Worm (Caenorhabditis elegans): ENCODE measurements around the gene btb-6.

btb-6 gene

DNA sequence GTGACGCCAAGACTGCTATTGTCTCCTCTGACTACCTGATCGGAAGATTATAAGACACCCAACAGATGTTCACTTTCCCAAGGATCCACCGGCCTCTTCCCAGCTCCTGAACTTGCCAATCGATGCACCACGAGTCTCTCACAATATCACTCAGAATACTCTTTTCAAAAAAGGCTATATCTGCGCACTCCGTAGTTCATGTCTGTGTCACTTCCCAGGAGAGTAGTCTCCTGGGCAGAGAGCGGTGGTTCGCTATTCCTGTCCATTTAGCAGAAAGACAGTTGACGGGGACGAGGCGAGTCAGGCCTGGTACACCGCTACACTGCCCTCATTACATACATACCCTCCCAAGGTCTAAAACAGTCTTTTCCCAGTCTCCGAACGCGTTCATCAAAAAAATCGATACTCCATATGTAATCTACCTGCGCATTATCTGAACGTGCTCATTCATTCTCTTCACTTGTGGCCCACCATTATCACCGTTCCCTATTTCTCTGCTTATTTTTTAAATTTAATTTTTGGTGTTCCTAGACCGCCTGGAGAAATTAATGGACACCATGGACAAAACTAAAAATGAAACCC, at the start of gene btb-6:
Gene btb-6, plus strand, starts transcription at position 532 of the 582 bp plus-strand sequence.
- no peak for TF ChIP-seq unc-62 (GFP tag; optimal IDR thresholded peaks at IDR 0.05)

DNA sequence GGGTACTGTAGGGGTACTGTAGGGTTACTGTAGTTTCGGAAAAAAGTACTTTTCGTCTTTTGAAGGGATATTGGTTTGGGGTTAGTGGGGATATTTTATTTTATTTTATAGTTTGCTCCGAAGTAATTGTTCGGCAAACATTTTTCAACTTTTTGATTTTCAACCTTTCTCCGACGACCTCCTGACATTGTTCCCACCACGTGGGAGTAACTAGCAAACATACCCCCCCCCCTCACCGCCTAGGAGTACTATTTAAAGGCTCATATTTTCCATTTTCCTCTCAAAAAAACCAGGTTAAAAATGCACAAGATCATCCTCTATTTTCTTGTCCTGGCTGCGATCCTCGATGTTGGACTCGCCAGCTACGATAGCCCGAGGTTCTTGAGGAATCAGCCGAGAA, 49.1 kb upstream of the btb-6 start, which contains the start of gene srlf-29:
Gene srlf-29, plus strand, starts transcription at position 301 of the 400 bp plus-strand sequence.
- TF ChIP-seq unc-62 (GFP tag; optimal IDR thresholded peaks at IDR 0.05) = no peak

DNA sequence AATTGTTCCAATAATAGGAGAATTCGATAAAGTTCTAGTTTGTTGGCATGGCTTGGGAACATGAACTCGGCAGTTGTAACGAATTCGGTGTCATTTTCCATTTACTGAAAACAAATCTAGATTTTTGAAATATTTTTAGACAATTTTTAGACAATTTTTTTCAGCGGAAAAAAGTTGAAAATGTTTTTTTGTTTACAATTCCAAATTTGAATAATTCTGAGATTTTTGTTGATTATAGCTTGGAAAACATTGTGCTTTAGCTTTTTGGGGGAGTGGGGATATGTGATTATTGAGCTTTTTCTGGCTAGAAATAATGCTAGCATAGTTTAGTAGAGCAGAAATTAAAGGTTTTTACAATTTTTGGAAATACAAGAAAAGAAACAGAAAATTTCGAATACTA, 46.2 kb upstream of the btb-6 start, which contains the start of gene srw-97:
Gene srw-97, minus strand, starts transcription at position 101 of the 400 bp plus-strand sequence.
- TF ChIP-seq unc-62 (GFP tag; optimal IDR thresholded peaks at IDR 0.05) = no peak

DNA sequence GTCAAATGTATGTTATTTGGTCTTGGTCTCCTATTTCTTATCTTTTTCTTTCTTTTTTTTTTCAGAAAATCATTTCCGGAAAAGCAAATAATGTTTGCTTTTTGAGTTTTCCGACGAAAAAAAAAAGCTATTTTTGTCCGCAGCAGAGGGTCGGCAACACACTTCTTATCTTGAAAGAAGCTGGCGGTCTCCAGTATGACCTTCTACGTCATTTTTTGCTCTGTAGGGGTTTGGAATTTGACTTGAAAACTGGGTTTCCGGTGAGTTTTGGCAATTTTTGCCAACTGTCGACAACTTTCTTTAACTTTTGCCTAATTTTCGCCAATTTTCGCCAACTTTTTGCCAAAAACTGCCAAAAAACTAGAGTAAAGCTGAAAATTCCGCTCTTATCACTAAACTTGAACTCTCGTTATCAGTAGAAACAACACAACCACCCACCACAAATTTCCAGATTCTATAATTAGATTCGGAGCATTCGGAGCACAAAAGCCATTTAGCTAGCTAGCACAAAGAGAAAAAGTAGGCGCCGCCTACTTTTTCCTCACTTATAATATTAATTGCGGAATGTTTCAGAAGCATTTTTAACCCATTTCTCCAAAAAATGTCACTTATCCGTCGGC, 44.7 kb upstream of the btb-6 start, which contains the start of gene nhx-6:
Gene nhx-6, plus strand, starts transcription at position 570 of the 620 bp plus-strand sequence.
- no peak for TF ChIP-seq unc-62 (GFP tag; optimal IDR thresholded peaks at IDR 0.05)

ce11 chrII:1670985-1671384, 44.1 kb upstream of the btb-6 start:
- no peak for TF ChIP-seq unc-62 (GFP tag; optimal IDR thresholded peaks at IDR 0.05)

DNA sequence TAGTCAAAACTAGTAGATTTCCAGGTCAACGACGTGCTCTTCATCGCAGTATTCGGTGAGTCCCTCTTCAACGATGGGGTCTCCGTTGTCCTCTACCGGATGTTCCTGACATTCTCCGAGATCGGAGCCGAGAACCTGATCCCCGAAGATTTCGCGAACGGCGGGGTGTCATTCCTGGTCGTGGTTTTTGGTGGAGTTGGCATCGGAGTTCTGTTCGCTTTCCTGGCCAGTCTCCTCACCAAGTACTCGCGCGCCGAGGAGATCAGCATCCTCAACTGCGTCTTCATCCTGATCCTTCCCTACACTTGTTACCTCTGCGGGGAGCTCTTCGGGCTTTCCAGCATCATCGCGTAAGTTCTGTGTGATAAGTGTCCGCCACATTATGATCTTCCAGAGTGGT, 42.4 kb upstream of the btb-6 start:
- no peak for TF ChIP-seq unc-62 (GFP tag; optimal IDR thresholded peaks at IDR 0.05)

DNA sequence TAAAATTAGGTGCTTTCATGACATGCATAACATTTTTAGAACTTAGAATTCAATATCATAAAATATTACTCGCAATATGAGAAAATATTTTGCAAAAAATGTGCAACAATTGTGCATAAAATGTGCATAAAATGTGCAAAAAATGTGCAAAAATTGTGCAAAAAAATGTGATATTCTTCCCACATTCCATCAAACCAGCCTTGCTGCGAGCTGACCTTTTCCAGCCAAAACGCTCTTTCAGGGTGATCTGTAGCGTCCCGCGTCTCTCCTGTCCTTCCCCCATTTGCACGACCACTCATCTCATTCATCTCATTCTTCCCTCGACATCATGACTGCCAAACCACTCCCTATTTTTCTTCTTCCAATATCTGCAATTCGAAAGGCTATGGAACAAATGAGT, 39.0 kb upstream of the btb-6 start, which contains the start of gene fbxb-17:
Gene fbxb-17, plus strand, starts transcription at position 301 of the 400 bp plus-strand sequence.
- no peak for TF ChIP-seq unc-62 (GFP tag; optimal IDR thresholded peaks at IDR 0.05)

DNA sequence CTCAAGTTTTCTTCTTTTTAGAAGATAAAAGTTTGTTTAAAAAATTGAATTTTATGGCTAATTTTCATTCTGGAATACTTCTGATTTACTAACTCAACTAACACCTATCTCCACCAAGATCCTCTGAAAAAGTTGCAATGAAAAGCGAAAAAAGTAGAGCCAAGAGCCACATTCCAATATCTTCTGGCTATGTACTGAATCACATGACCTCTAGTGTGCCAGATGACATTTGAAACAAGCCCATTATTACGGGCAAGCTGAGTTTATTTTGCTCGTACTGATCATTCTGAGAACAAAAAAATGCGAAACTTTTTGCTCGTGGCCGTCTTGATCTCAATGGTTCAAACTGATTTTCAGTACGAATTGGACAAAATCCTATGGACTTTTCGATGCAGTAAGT, 36.0 kb upstream of the btb-6 start, which contains the start of gene irld-36:
Gene irld-36, plus strand, starts transcription at position 301 of the 400 bp plus-strand sequence.
- no peak for TF ChIP-seq unc-62 (GFP tag; optimal IDR thresholded peaks at IDR 0.05)

ce11 chrII:1682218-1682617, 32.9 kb upstream of the btb-6 start, which contains the start of gene fbxb-26:
fbxb-26 (plus strand) TSS chrII:1682518.
- TF ChIP-seq unc-62 (GFP tag; optimal IDR thresholded peaks at IDR 0.05) = no peak

DNA sequence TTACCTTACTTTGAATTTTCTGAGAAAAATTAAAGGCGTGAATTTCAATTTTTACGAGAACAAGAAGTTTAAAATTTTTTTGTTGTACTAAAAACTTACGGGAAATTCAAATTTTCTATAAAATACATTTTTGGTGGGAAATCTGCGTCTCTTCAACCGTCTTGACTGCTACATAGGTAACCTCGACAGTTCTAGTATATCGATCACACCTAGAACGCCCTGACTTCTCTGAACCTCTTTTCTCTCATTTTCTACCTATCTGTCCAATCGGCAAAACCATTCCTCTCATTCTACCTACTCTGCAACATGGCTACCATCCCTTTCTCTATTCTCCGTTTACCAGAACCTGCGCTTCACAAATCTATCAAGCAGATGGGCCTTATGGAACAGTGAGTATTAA, 31.4 kb upstream of the btb-6 start, which contains the start of gene fbxb-25:
Gene fbxb-25, plus strand, starts transcription at position 301 of the 400 bp plus-strand sequence.
- TF ChIP-seq unc-62 (GFP tag; optimal IDR thresholded peaks at IDR 0.05) = no peak

- TF ChIP-seq unc-62 (GFP tag; optimal IDR thresholded peaks at IDR 0.05) = no peak
Measured at ce11 chrII:1688813-1689212, 26.3 kb upstream of the btb-6 start, which contains the start of the genes fbxb-18 and fbxb-19. fbxb-18 (minus strand) TSS chrII:1688913. fbxb-19 (minus strand) TSS chrII:1689181.

DNA sequence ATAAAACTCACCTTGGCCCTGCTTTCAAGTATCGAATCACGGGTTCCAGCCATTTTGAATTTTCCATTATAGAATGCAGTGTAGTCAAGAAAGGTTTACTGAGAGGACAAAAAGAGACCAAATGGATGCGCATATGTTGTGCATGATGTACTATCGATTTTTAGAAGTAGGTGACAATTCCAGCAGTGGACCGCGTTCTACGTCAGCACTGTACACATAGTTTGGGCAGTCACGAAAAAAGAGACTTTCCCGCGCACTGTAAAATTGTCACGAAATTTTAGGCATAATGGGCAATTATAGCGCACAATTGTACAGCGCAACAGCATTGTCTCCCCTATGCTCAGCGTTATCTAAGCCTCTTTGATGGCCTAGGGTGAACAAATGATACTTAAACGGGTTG, 24.1 kb upstream of the btb-6 start, which contains the start of gene fbxc-22:
Gene fbxc-22, minus strand, starts transcription at position 101 of the 400 bp plus-strand sequence.
- TF ChIP-seq unc-62 (GFP tag; optimal IDR thresholded peaks at IDR 0.05) = no peak

DNA sequence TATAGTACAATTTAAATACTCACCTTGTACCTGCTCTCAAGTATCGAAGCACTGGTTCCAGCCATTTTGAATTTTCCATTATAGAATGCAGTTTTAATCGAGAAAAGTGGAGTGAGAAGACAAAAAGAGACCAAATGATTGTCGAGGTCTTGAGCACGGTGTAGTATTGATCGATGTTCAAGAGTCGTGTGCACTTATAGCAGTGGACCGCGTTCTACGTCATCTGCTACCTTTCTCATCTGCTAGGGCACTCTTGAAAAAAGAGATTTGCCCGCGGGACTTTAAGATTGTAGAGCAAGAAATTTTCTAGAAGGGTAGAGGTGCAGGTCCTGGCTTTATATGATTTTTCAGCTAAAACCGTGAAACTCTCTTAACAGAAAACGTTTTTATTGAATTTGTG, 22.3 kb upstream of the btb-6 start, which contains the start of gene fbxc-21:
Gene fbxc-21, minus strand, starts transcription at position 101 of the 400 bp plus-strand sequence.
- no peak for TF ChIP-seq unc-62 (GFP tag; optimal IDR thresholded peaks at IDR 0.05)

DNA sequence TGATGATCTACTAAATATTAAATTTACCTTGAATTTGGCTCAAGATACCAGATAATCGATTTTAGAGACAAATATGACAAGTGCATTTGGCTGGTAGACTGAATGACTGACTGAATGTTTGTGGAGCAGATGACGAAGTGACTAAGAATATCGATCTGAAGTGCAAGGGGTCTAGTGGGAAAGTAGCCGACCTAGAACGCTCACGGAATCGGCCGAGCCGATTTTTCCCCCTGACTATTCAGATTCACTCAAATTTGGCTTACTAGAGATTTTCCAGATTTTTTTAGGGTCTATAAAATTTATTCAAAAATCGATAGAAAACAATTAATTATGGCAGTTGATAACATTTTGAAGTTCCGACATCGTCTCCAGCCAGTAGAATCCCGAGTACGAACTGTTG, 20.6 kb upstream of the btb-6 start, which contains the start of gene fbxc-26:
Gene fbxc-26, minus strand, starts transcription at position 101 of the 400 bp plus-strand sequence.
- no peak for TF ChIP-seq unc-62 (GFP tag; optimal IDR thresholded peaks at IDR 0.05)

DNA sequence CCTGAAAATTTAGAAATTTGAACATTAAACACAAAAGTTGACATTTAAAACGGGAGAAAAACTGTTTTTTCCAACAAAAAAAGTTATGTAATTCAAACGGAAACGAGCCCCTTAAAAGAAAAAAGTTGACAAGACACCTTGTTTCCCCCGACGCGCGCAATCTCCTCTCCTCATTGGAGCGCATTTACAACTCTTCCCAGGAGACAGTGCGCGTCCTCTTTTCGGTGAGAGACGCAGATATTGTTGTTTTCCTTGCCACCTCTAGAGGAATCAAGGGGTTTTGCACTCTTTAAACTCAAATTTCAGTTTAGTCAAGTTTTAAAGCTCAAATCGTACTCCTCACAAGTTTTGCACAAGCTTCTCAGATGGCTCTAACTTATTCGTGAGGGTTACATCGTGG, 19.2 kb upstream of the btb-6 start, which contains the start of gene F58E1.13:
Gene F58E1.13, minus strand, starts transcription at position 12 of the 400 bp plus-strand sequence.
- no peak for TF ChIP-seq unc-62 (GFP tag; optimal IDR thresholded peaks at IDR 0.05)

DNA sequence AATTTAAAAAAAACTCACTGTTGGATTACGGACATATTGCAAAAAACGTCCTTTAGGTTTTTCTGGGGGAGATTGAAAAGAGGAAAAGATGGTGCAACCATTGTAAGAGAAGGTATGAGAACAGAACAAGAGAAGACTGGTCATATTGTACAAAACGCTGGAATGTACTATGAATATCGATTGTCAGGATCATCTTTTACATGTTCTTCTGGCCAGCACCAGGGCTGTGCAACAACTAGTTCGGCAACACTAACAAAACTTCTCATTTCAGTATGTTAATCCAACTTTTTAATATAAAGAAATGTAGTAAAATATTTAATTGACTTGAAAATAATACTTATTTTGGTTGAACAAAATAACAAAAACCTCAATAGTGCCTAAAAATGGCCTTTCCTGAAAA, 11.7 kb upstream of the btb-6 start, which contains the start of gene fbxb-47:
Gene fbxb-47, minus strand, starts transcription at position 101 of the 400 bp plus-strand sequence.
- TF ChIP-seq unc-62 (GFP tag; optimal IDR thresholded peaks at IDR 0.05) = no peak

Data from whole organism, dauer.